Fruit fly (Drosophila melanogaster) whole organism, embryonic: ENCODE data around the gene Atu.

Source experiments
- Ada2b ChIP-seq: fragments of 200-800 bp; sonication (Bioruptor generic); IDR thresholded peaks from 2 replicates; pipeline ENCODE4 v1.3.6; 2022; ENCODE audit warnings: missing biosample characterization, missing genetic modification characterization
- Asciz ChIP-seq: fragments of 200-800 bp; sonication (Bioruptor generic); optimal IDR thresholded peaks from 2 replicates; lab custom pipeline; 2017; ENCODE audit warnings: missing biosample characterization, mild to moderate bottlenecking, missing genetic modification characterization, missing genetic modification reagents
- CG10147 ChIP-seq: fragments of 200-800 bp; sonication (Bioruptor generic); optimal IDR thresholded peaks from 2 replicates; lab custom pipeline; 2019; ENCODE audit warnings: missing biosample characterization, mild to moderate bottlenecking, missing genetic modification characterization, moderate library complexity
- CG10209 ChIP-seq: fragments of 200-800 bp; sonication (Bioruptor generic); optimal IDR thresholded peaks from 3 replicates; lab custom pipeline; 2017; ENCODE audit warnings: missing biosample characterization, mild to moderate bottlenecking, missing genetic modification characterization, missing genetic modification reagents
- CG11504 ChIP-seq: fragments of 200-800 bp; sonication (Bioruptor generic); optimal IDR thresholded peaks from 3 replicates; lab custom pipeline; 2019; ENCODE audit warnings: missing biosample characterization, mild to moderate bottlenecking, missing genetic modification characterization, moderate library complexity
- CG11560 ChIP-seq: fragments of 200-800 bp; sonication (Bioruptor generic); IDR thresholded peaks from 3 replicates; pipeline ENCODE4 v1.3.6; 2022; ENCODE audit warnings: missing biosample characterization, missing genetic modification characterization
- CG12744 ChIP-seq: fragments of 200-800 bp; sonication (Bioruptor generic); optimal IDR thresholded peaks from 2 replicates; lab custom pipeline; 2016; ENCODE audit warnings: missing biosample characterization, missing genetic modification characterization
- CG16815 ChIP-seq: fragments of 200-800 bp; sonication (Bioruptor generic); optimal IDR thresholded peaks from 3 replicates; lab custom pipeline; 2017; ENCODE audit warnings: missing biosample characterization, mild to moderate bottlenecking, missing genetic modification characterization
- CG17361 ChIP-seq: fragments of 200-800 bp; sonication (Bioruptor generic); IDR thresholded peaks from 3 replicates; pipeline ENCODE4 v1.3.6; 2022; ENCODE audit warnings: missing biosample characterization, missing genetic modification characterization
- CG17385 ChIP-seq: fragments of 200-800 bp; sonication (Bioruptor generic); optimal IDR thresholded peaks from 3 replicates; lab custom pipeline; 2018; ENCODE audit warnings: missing biosample characterization, mild to moderate bottlenecking, missing genetic modification characterization
- CG17612 ChIP-seq: fragments of 200-800 bp; sonication (Bioruptor generic); IDR thresholded peaks from 2 replicates; pipeline ENCODE4 v1.3.6; 2022; ENCODE audit warnings: missing biosample characterization, missing genetic modification characterization
- CG17802 ChIP-seq: fragments of 200-800 bp; sonication (Bioruptor generic); optimal IDR thresholded peaks from 2 replicates; lab custom pipeline; 2018; ENCODE audit warnings: missing biosample characterization, mild to moderate bottlenecking, missing genetic modification characterization, moderate library complexity
- CG2129 ChIP-seq: fragments of 200-800 bp; sonication (Bioruptor generic); IDR thresholded peaks from 2 replicates; pipeline ENCODE4 v1.3.6; 2022; ENCODE audit warnings: missing biosample characterization, missing genetic modification characterization; ENCODE audit not compliant: partially characterized antibody
- CG2202 ChIP-seq: fragments of 200-800 bp; sonication (Bioruptor generic); optimal IDR thresholded peaks from 2 replicates; lab custom pipeline; 2018; ENCODE audit warnings: missing biosample characterization, mild to moderate bottlenecking, missing genetic modification characterization
- CG31388 ChIP-seq: fragments of 200-800 bp; sonication (Bioruptor generic); optimal IDR thresholded peaks from 2 replicates; lab custom pipeline; 2016; ENCODE audit warnings: missing biosample characterization, missing genetic modification characterization
- CG42726 ChIP-seq: fragments of 200-800 bp; sonication (Bioruptor generic); IDR thresholded peaks from 2 replicates; pipeline ENCODE4 v1.3.6; 2022; ENCODE audit warnings: missing biosample characterization, missing genetic modification characterization; ENCODE audit not compliant: partially characterized antibody
- CG4360 ChIP-seq: fragments of 200-800 bp; sonication (Bioruptor generic); IDR thresholded peaks from 2 replicates; pipeline ENCODE4 v1.3.6; 2022; ENCODE audit warnings: missing biosample characterization, missing genetic modification characterization
- CG4617 ChIP-seq: fragments of 200-800 bp; sonication (Bioruptor generic); optimal IDR thresholded peaks from 3 replicates; lab custom pipeline; 2016; ENCODE audit warnings: missing biosample characterization, missing genetic modification characterization, borderline replicate concordance
- CG5180 ChIP-seq: fragments of 200-800 bp; sonication (Bioruptor generic); optimal IDR thresholded peaks from 3 replicates; lab custom pipeline; 2017; ENCODE audit warnings: missing biosample characterization, missing genetic modification characterization, mild to moderate bottlenecking, moderate library complexity, missing genetic modification reagents
- CG6683 ChIP-seq: fragments of 200-800 bp; sonication (Bioruptor generic); optimal IDR thresholded peaks from 2 replicates; lab custom pipeline; 2017; ENCODE audit warnings: missing biosample characterization, mild to moderate bottlenecking, missing genetic modification characterization, missing genetic modification reagents
- CG6791 ChIP-seq: fragments of 200-800 bp; sonication (Bioruptor generic); IDR thresholded peaks from 3 replicates; pipeline ENCODE4 v1.3.6; 2022; ENCODE audit warnings: missing biosample characterization, missing genetic modification characterization; ENCODE audit not compliant: partially characterized antibody
- CG7271 ChIP-seq: fragments of 200-800 bp; sonication (Bioruptor generic); optimal IDR thresholded peaks from 2 replicates; lab custom pipeline; 2018; ENCODE audit warnings: missing biosample characterization, mild to moderate bottlenecking, missing genetic modification characterization, moderate library complexity
- CG9876 ChIP-seq: fragments of 200-800 bp; sonication (Bioruptor generic); optimal IDR thresholded peaks from 2 replicates; lab custom pipeline; 2016; ENCODE audit warnings: missing biosample characterization, missing genetic modification characterization
- Chrac-16 ChIP-seq: fragments of 200-800 bp; sonication (Bioruptor generic); optimal IDR thresholded peaks from 3 replicates; lab custom pipeline; 2016; ENCODE audit warnings: missing biosample characterization, missing genetic modification characterization
- CrebB ChIP-seq: fragments of 200-800 bp; sonication (Bioruptor generic); optimal IDR thresholded peaks from 3 replicates; lab custom pipeline; 2018; ENCODE audit warnings: missing biosample characterization, mild to moderate bottlenecking, missing genetic modification characterization
- ERR ChIP-seq: fragments of 200-800 bp; sonication (Bioruptor generic); optimal IDR thresholded peaks from 2 replicates; lab custom pipeline; 2016; ENCODE audit warnings: missing biosample characterization, missing genetic modification characterization
- Fer1 ChIP-seq: fragments of 200-800 bp; sonication (Bioruptor generic); optimal IDR thresholded peaks from 2 replicates; lab custom pipeline; 2017; ENCODE audit warnings: missing biosample characterization, mild to moderate bottlenecking, missing genetic modification characterization
- MBD-R2 ChIP-seq: fragments of 200-800 bp; sonication (Bioruptor generic); IDR thresholded peaks from 2 replicates; pipeline ENCODE4 v1.3.6; 2022; ENCODE audit warnings: missing biosample characterization, missing genetic modification characterization
- Myb ChIP-seq: fragments of 200-800 bp; sonication (Bioruptor generic); optimal IDR thresholded peaks from 2 replicates; lab custom pipeline; 2016; ENCODE audit warnings: missing biosample characterization, missing genetic modification characterization
- NfI ChIP-seq: fragments of 200-800 bp; sonication (Bioruptor generic); optimal IDR thresholded peaks from 3 replicates; lab custom pipeline; 2018; ENCODE audit warnings: missing biosample characterization, mild to moderate bottlenecking, missing genetic modification characterization, moderate library complexity
- PHDP ChIP-seq: fragments of 200-800 bp; sonication (Bioruptor generic); optimal IDR thresholded peaks from 3 replicates; lab custom pipeline; 2018; ENCODE audit warnings: missing biosample characterization, mild to moderate bottlenecking, missing genetic modification characterization, moderate library complexity
- TFAM ChIP-seq: fragments of 200-800 bp; sonication (Bioruptor generic); optimal IDR thresholded peaks from 2 replicates; lab custom pipeline; 2017; ENCODE audit warnings: missing biosample characterization, missing genetic modification characterization, inconsistent platforms
- Trl ChIP-seq, 3 experiments: fragments of >200 bp in 2 of 3; fragments of 200-800 bp in 1 of 3; sonication (Bioruptor generic) in 1 of 3; optimal IDR thresholded peaks; 2 replicates in 1 of 3; 3 replicates in 2 of 3; lab custom pipeline; 2016 to 2017; ENCODE audit warnings: missing biosample characterization in 1 of 3, missing genetic modification characterization in 1 of 3
- ab ChIP-seq: fragments of 200-800 bp; sonication (Bioruptor generic); optimal IDR thresholded peaks from 2 replicates; lab custom pipeline; 2016; ENCODE audit warnings: missing biosample characterization, missing genetic modification characterization
- bbx ChIP-seq: fragments of 200-800 bp; sonication (Bioruptor generic); IDR thresholded peaks from 2 replicates; pipeline ENCODE4 v1.3.6; 2022; ENCODE audit warnings: missing biosample characterization, missing genetic modification characterization; ENCODE audit not compliant: partially characterized antibody
- br ChIP-seq: fragments of >200 bp; optimal IDR thresholded peaks from 2 replicates; lab custom pipeline; 2017
- crp ChIP-seq, 2 experiments: fragments of 200-800 bp; sonication (Bioruptor generic); optimal IDR thresholded peaks; 2 replicates in 1 of 2; 3 replicates in 1 of 2; lab custom pipeline; 2017; ENCODE audit warnings: missing biosample characterization in 2 of 2, missing genetic modification characterization in 2 of 2, mild to moderate bottlenecking in 1 of 2, moderate library complexity in 1 of 2
- da ChIP-seq: fragments of 200-800 bp; sonication (Bioruptor generic); optimal IDR thresholded peaks from 2 replicates; lab custom pipeline; 2016; ENCODE audit warnings: missing biosample characterization, missing genetic modification characterization
- gem ChIP-seq: fragments of 200-800 bp; sonication (Bioruptor generic); optimal IDR thresholded peaks from 2 replicates; lab custom pipeline; 2019; ENCODE audit warnings: missing biosample characterization, mild to moderate bottlenecking, missing genetic modification characterization, moderate library complexity
- gsb-n ChIP-seq: fragments of 200-800 bp; sonication (Bioruptor generic); optimal IDR thresholded peaks from 3 replicates; lab custom pipeline; 2018; ENCODE audit warnings: missing biosample characterization, mild to moderate bottlenecking, missing genetic modification characterization
- ham ChIP-seq: fragments of 200-800 bp; sonication (Bioruptor generic); IDR thresholded peaks from 2 replicates; pipeline ENCODE4 v1.3.6; 2022; ENCODE audit warnings: missing biosample characterization, missing genetic modification characterization
- lbe ChIP-seq: fragments of 200-800 bp; sonication (Bioruptor generic); optimal IDR thresholded peaks from 2 replicates; lab custom pipeline; 2016; ENCODE audit warnings: missing biosample characterization, mild to moderate bottlenecking, missing genetic modification characterization
- lola ChIP-seq, 3 experiments: fragments of >200 bp in 2 of 3; fragments of 200-800 bp in 1 of 3; sonication (Bioruptor generic) in 1 of 3; optimal IDR thresholded peaks; 2 replicates each; lab custom pipeline; 2017 to 2019; ENCODE audit warnings: missing biosample characterization in 3 of 3, missing genetic modification characterization in 3 of 3, mild to moderate bottlenecking in 1 of 3, moderate library complexity in 1 of 3
- maf-S ChIP-seq: fragments of 200-800 bp; sonication (Bioruptor generic); optimal IDR thresholded peaks from 2 replicates; lab custom pipeline; 2016; ENCODE audit warnings: missing biosample characterization, missing genetic modification characterization
- oc ChIP-seq: fragments of 200-800 bp; sonication (Bioruptor generic); optimal IDR thresholded peaks from 2 replicates; lab custom pipeline; 2018; ENCODE audit warnings: missing biosample characterization, mild to moderate bottlenecking, missing genetic modification characterization, moderate library complexity
- shn ChIP-seq: fragments of 200-800 bp; sonication (Bioruptor generic); optimal IDR thresholded peaks from 3 replicates; lab custom pipeline; 2016; ENCODE audit warnings: missing biosample characterization, missing genetic modification characterization
- twi ChIP-seq: fragments of 200-800 bp; optimal IDR thresholded peaks from 2 replicates; lab custom pipeline; 2019; ENCODE audit warnings: missing biosample characterization, mild to moderate bottlenecking, missing genetic modification characterization, moderate library complexity
- tx ChIP-seq: fragments of 200-800 bp; sonication (Bioruptor generic); optimal IDR thresholded peaks from 2 replicates; lab custom pipeline; 2016; ENCODE audit warnings: missing biosample characterization, missing genetic modification characterization
- zen ChIP-seq: fragments of 200-800 bp; sonication (Bioruptor generic); optimal IDR thresholded peaks from 3 replicates; lab custom pipeline; 2018; ENCODE audit warnings: missing biosample characterization, mild to moderate bottlenecking, missing genetic modification characterization, moderate library complexity

Atu gene

dm6 chr3R:5591398-5591853 is 21.7 kb upstream of the Atu start, which contains the start of the genes noi and Vha26 (continued):
- TF ChIP-seq NfI (GFP tag; lab: Kevin White, UChicago), result peak; percentile 44
- peak; percentile 51 for TF ChIP-seq CG2129
- no peak for TF ChIP-seq Asciz (GFP tag; lab: Kevin White, UChicago)
- TF ChIP-seq Chrac-16, result no peak
- TF ChIP-seq CG10209 (GFP tag; lab: Kevin White, UChicago), result no peak
- peak; percentile 55; the same call in 1 of the 3 replicates for TF ChIP-seq CG6791 (GFP tag; lab: Robert Waterston, UW)
- peak; percentile 50 for TF ChIP-seq CG2202 (tag; lab: Kevin White, UChicago)
- peak; percentile 1 for TF ChIP-seq Fer1
- peak; percentile 40; the same call in 2 of the 3 replicates for TF ChIP-seq CG11560 (tag; lab: Robert Waterston, UW)
- TF ChIP-seq gsb-n (tag; lab: Kevin White, UChicago), result no peak
- TF ChIP-seq CG12744 (GFP tag; lab: Kevin White, UChicago), result peak; percentile 19
- no peak for TF ChIP-seq oc (tag; lab: Kevin White, UChicago)
- TF ChIP-seq Ada2b (GFP tag; lab: Robert Waterston, UW), result no peak
- TF ChIP-seq twi, result peak; percentile 45
- no peak for TF ChIP-seq CG7271
- TF ChIP-seq CG31388 (GFP tag; lab: Kevin White, UChicago), result no peak
- no peak for TF ChIP-seq ERR (GFP tag; lab: Kevin White, UChicago)
- TF ChIP-seq shn (GFP tag; lab: Kevin White, UChicago), result peak; percentile 20
- peak in 1 of 2 experiments; percentile 87 for TF ChIP-seq crp (GFP tag; optimal IDR thresholded peaks at IDR 0.05; lab: Kevin White, UChicago)
- peak; percentile 94 for TF ChIP-seq CG17802
- TF ChIP-seq CG9876 (GFP tag; lab: Kevin White, UChicago), result no peak
- TF ChIP-seq PHDP (tag; lab: Kevin White, UChicago), result no peak
- no peak for TF ChIP-seq CG16815
- TF ChIP-seq CG11504 (tag; lab: Kevin White, UChicago), result no peak
- TF ChIP-seq tx (GFP tag; lab: Kevin White, UChicago), result no peak
- TF ChIP-seq maf-S, result peak; percentile 6
- no peak for TF ChIP-seq CG10147 (GFP tag; lab: Kevin White, UChicago)
- TF ChIP-seq lola (GFP tag; optimal IDR thresholded peaks at IDR 0.05; lab: Kevin White, UChicago), result peak in 2 of 3 experiments; percentile 45 to 100
- TF ChIP-seq Myb, result peak; percentile 63
- peak; percentile 74; the same call in 2 of the 3 replicates for TF ChIP-seq CG17361
- no peak for TF ChIP-seq CG6683
- no peak for TF ChIP-seq CrebB (tag; lab: Kevin White, UChicago)
- no peak for TF ChIP-seq gem (tag; lab: Kevin White, UChicago)
- TF ChIP-seq CG42726 (GFP tag; lab: Robert Waterston, UW), result no peak
- no peak for TF ChIP-seq CG17385
- no peak for TF ChIP-seq br (lab: Kevin White, UChicago)
- no peak for TF ChIP-seq CG5180 (GFP tag; lab: Kevin White, UChicago)
- TF ChIP-seq CG4360, result no peak
- TF ChIP-seq MBD-R2 (GFP tag; lab: Robert Waterston, UW), result peak; percentile 61
- TF ChIP-seq lbe (GFP tag; lab: Kevin White, UChicago), result no peak
- TF ChIP-seq Trl (optimal IDR thresholded peaks at IDR 0.05; lab: Kevin White, UChicago), result no peak
- no peak for TF ChIP-seq Trl (GFP tag; optimal IDR thresholded peaks at IDR 0.05; lab: Kevin White, UChicago)
- peak; percentile 53 for TF ChIP-seq CG4617
- TF ChIP-seq TFAM (GFP tag; lab: Kevin White, UChicago), result no peak
- peak; percentile 76 for TF ChIP-seq zen (tag; lab: Kevin White, UChicago)
- no peak for TF ChIP-seq ham (GFP tag; lab: Robert Waterston, UW)
- no peak for TF ChIP-seq CG17612 (GFP tag; lab: Robert Waterston, UW)
- TF ChIP-seq bbx (GFP tag; lab: Robert Waterston, UW), result peak; percentile 54
- no peak for TF ChIP-seq ab
- peak; percentile 8 for TF ChIP-seq da (GFP tag; lab: Kevin White, UChicago)
